Fruit fly (Drosophila melanogaster) whole organism, embryonic: Measurements from ENCODE around the gene Spt6.

ENCODE experiments used
- ATbp ChIP-seq: fragments of 200-800 bp; sonication (Bioruptor generic); optimal IDR thresholded peaks from 2 replicates; lab custom pipeline; 2017; ENCODE audit warnings: missing biosample characterization, mild to moderate bottlenecking, missing genetic modification characterization, missing genetic modification reagents
- Ada2b ChIP-seq: fragments of 200-800 bp; sonication (Bioruptor generic); IDR thresholded peaks from 2 replicates; pipeline ENCODE4 v1.3.6; 2022; ENCODE audit warnings: missing biosample characterization, missing genetic modification characterization
- BtbVII ChIP-seq: fragments of 200-800 bp; sonication (Bioruptor generic); optimal IDR thresholded peaks from 3 replicates; lab custom pipeline; 2017; ENCODE audit warnings: missing biosample characterization, mild to moderate bottlenecking, missing genetic modification characterization
- CG10959 ChIP-seq: fragments of 200-800 bp; sonication (Bioruptor generic); IDR thresholded peaks from 2 replicates; pipeline ENCODE4 v1.3.6; 2022; ENCODE audit warnings: missing biosample characterization, missing genetic modification characterization
- CG12071 ChIP-seq: fragments of 200-800 bp; sonication (Bioruptor generic); optimal IDR thresholded peaks from 3 replicates; lab custom pipeline; 2018; ENCODE audit warnings: missing biosample characterization, mild to moderate bottlenecking, missing genetic modification characterization
- CG13296 ChIP-seq: fragments of 200-800 bp; sonication (Bioruptor generic); optimal IDR thresholded peaks from 3 replicates; lab custom pipeline; 2018; ENCODE audit warnings: missing biosample characterization, mild to moderate bottlenecking, missing genetic modification characterization
- CG14667 ChIP-seq: fragments of 200-800 bp; sonication (Bioruptor generic); IDR thresholded peaks from 2 replicates; pipeline ENCODE4 v1.3.6; 2022; ENCODE audit warnings: missing biosample characterization, missing genetic modification characterization
- CG18011 ChIP-seq: fragments of 200-800 bp; sonication (Bioruptor generic); optimal IDR thresholded peaks from 2 replicates; lab custom pipeline; 2017; ENCODE audit warnings: missing biosample characterization, missing genetic modification characterization, mild to moderate bottlenecking, moderate library complexity, missing genotype
- CG2678 ChIP-seq: fragments of 200-800 bp; sonication (Bioruptor generic); optimal IDR thresholded peaks from 3 replicates; lab custom pipeline; 2019; ENCODE audit warnings: missing biosample characterization, mild to moderate bottlenecking, missing genetic modification characterization, moderate library complexity
- CG3163 ChIP-seq: fragments of 200-800 bp; sonication (Bioruptor generic); optimal IDR thresholded peaks from 3 replicates; lab custom pipeline; 2016; ENCODE audit warnings: missing biosample characterization, missing genetic modification characterization
- CG32767 ChIP-seq: fragments of 200-800 bp; sonication (Bioruptor generic); IDR thresholded peaks from 2 replicates; pipeline ENCODE4 v1.3.6; 2022; ENCODE audit warnings: missing biosample characterization, missing genetic modification characterization
- CG33557 ChIP-seq: fragments of 200-800 bp; sonication (Bioruptor generic); optimal IDR thresholded peaks from 2 replicates; lab custom pipeline; 2019; ENCODE audit warnings: missing biosample characterization, mild to moderate bottlenecking, missing genetic modification characterization, moderate library complexity
- CG3847 ChIP-seq: fragments of 200-800 bp; sonication (Bioruptor generic); IDR thresholded peaks from 2 replicates; pipeline ENCODE4 v1.3.6; 2022; ENCODE audit warnings: missing biosample characterization, missing genetic modification characterization
- CG5245 ChIP-seq: fragments of 200-800 bp; sonication (Bioruptor generic); optimal IDR thresholded peaks from 3 replicates; lab custom pipeline; 2016; ENCODE audit warnings: missing biosample characterization, missing genetic modification characterization
- CG5953 ChIP-seq: fragments of 200-800 bp; sonication (Bioruptor generic); IDR thresholded peaks from 2 replicates; pipeline ENCODE4 v1.3.6; 2022; ENCODE audit warnings: missing biosample characterization, missing genetic modification characterization
- CG7839 ChIP-seq: fragments of 200-800 bp; sonication (Bioruptor generic); optimal IDR thresholded peaks from 3 replicates; lab custom pipeline; 2018; ENCODE audit warnings: missing biosample characterization, mild to moderate bottlenecking, missing genetic modification characterization, moderate library complexity
- CG8924 ChIP-seq: fragments of 200-800 bp; optimal IDR thresholded peaks from 3 replicates; lab custom pipeline; 2019; ENCODE audit warnings: missing biosample characterization, mild to moderate bottlenecking, missing genetic modification characterization, moderate library complexity
- Chrac-16 ChIP-seq: fragments of 200-800 bp; sonication (Bioruptor generic); optimal IDR thresholded peaks from 3 replicates; lab custom pipeline; 2016; ENCODE audit warnings: missing biosample characterization, missing genetic modification characterization
- Deaf1 ChIP-seq: fragments of 200-800 bp; optimal IDR thresholded peaks from 3 replicates; lab custom pipeline; 2019; ENCODE audit warnings: missing biosample characterization, mild to moderate bottlenecking, missing genetic modification characterization, moderate library complexity
- Dref ChIP-seq: fragments of 200-800 bp; sonication (Bioruptor generic); IDR thresholded peaks from 2 replicates; pipeline ENCODE4 v1.3.6; 2022; ENCODE audit warnings: missing biosample characterization, missing genetic modification characterization
- E2f2 ChIP-seq: fragments of 200-800 bp; sonication (Bioruptor generic); IDR thresholded peaks from 2 replicates; pipeline ENCODE4 v1.3.6; 2022; ENCODE audit warnings: missing biosample characterization, missing genetic modification characterization
- Fer1 ChIP-seq: fragments of 200-800 bp; sonication (Bioruptor generic); optimal IDR thresholded peaks from 2 replicates; lab custom pipeline; 2017; ENCODE audit warnings: missing biosample characterization, mild to moderate bottlenecking, missing genetic modification characterization
- HmgD ChIP-seq: fragments of 200-800 bp; sonication (Bioruptor generic); optimal IDR thresholded peaks from 3 replicates; lab custom pipeline; 2016; ENCODE audit warnings: missing biosample characterization, missing genetic modification characterization
- Hr39 ChIP-seq: fragments of >200 bp; optimal IDR thresholded peaks from 2 replicates; lab custom pipeline; 2017
- Lpt ChIP-seq: fragments of >200 bp; optimal IDR thresholded peaks from 2 replicates; lab custom pipeline; 2018; ENCODE audit warnings: missing biosample characterization, missing genetic modification characterization
- NK7.1 ChIP-seq: fragments of 200-800 bp; sonication (Bioruptor generic); optimal IDR thresholded peaks from 3 replicates; lab custom pipeline; 2016; ENCODE audit warnings: missing biosample characterization, missing genetic modification characterization
- Nf-YA ChIP-seq: fragments of 200-800 bp; sonication (Bioruptor generic); IDR thresholded peaks from 2 replicates; pipeline ENCODE4 v1.3.6; 2022; ENCODE audit warnings: missing biosample characterization, missing genetic modification characterization
- Oaz ChIP-seq: fragments of 200-800 bp; sonication (Bioruptor generic); IDR thresholded peaks from 2 replicates; pipeline ENCODE4 v1.3.6; 2022; ENCODE audit warnings: missing biosample characterization, missing genetic modification characterization
- Oli ChIP-seq: fragments of 200-800 bp; sonication (Bioruptor generic); optimal IDR thresholded peaks from 2 replicates; lab custom pipeline; 2018; ENCODE audit warnings: missing biosample characterization, mild to moderate bottlenecking, missing genetic modification characterization, moderate library complexity
- PHDP ChIP-seq: fragments of 200-800 bp; sonication (Bioruptor generic); optimal IDR thresholded peaks from 3 replicates; lab custom pipeline; 2018; ENCODE audit warnings: missing biosample characterization, mild to moderate bottlenecking, missing genetic modification characterization, moderate library complexity
- Scr ChIP-seq: fragments of 200-800 bp; sonication (Bioruptor generic); IDR thresholded peaks from 2 replicates; pipeline ENCODE4 v1.3.6; 2022; ENCODE audit warnings: missing biosample characterization, missing genetic modification characterization; ENCODE audit not compliant: partially characterized antibody
- Side ChIP-seq: fragments of 200-800 bp; sonication (Bioruptor generic); optimal IDR thresholded peaks from 2 replicates; lab custom pipeline; 2016; ENCODE audit warnings: missing biosample characterization, missing genetic modification characterization
- Sry-β ChIP-seq: fragments of 200-800 bp; sonication (Bioruptor generic); optimal IDR thresholded peaks from 2 replicates; lab custom pipeline; 2018; ENCODE audit warnings: missing biosample characterization, mild to moderate bottlenecking, missing genetic modification characterization, moderate library complexity
- TFAM ChIP-seq: fragments of 200-800 bp; sonication (Bioruptor generic); optimal IDR thresholded peaks from 2 replicates; lab custom pipeline; 2017; ENCODE audit warnings: missing biosample characterization, missing genetic modification characterization, inconsistent platforms
- aop ChIP-seq: fragments of 200-800 bp; sonication (Bioruptor generic); IDR thresholded peaks from 2 replicates; pipeline ENCODE4 v1.3.6; 2022; ENCODE audit warnings: missing biosample characterization, missing genetic modification characterization
- ato ChIP-seq: fragments of 200-800 bp; sonication (Bioruptor generic); IDR thresholded peaks from 2 replicates; pipeline ENCODE4 v1.3.6; 2022; ENCODE audit warnings: missing biosample characterization, missing genetic modification characterization; ENCODE audit not compliant: partially characterized antibody
- bcd ChIP-seq: fragments of 200-800 bp; sonication (Bioruptor generic); optimal IDR thresholded peaks from 2 replicates; lab custom pipeline; 2017; ENCODE audit warnings: missing biosample characterization, mild to moderate bottlenecking, missing genetic modification characterization
- br ChIP-seq: fragments of >200 bp; optimal IDR thresholded peaks from 2 replicates; lab custom pipeline; 2017
- eve ChIP-seq, 2 experiments: fragments of >200 bp; optimal IDR thresholded peaks; 2 replicates each; lab custom pipeline; 2017; ENCODE audit warnings: missing biosample characterization in 2 of 2, missing genetic modification characterization in 2 of 2
- hbn ChIP-seq: fragments of 200-800 bp; sonication (Bioruptor generic); IDR thresholded peaks from 2 replicates; pipeline ENCODE4 v1.3.6; 2022; ENCODE audit warnings: missing biosample characterization, missing genetic modification characterization; ENCODE audit not compliant: partially characterized antibody
- jing ChIP-seq: fragments of 200-800 bp; sonication (Bioruptor generic); optimal IDR thresholded peaks from 2 replicates; lab custom pipeline; 2018; ENCODE audit warnings: missing biosample characterization, mild to moderate bottlenecking, missing genetic modification characterization
- jumu ChIP-seq: fragments of 200-800 bp; sonication (Bioruptor generic); optimal IDR thresholded peaks from 3 replicates; lab custom pipeline; 2016; ENCODE audit warnings: missing biosample characterization, missing genetic modification characterization
- lilli ChIP-seq: fragments of 200-800 bp; sonication (Bioruptor generic); optimal IDR thresholded peaks from 3 replicates; lab custom pipeline; 2016; ENCODE audit warnings: missing biosample characterization, missing genetic modification characterization
- lmd ChIP-seq: fragments of 200-800 bp; sonication (Bioruptor generic); IDR thresholded peaks from 2 replicates; pipeline ENCODE4 v1.3.6; 2022; ENCODE audit warnings: missing biosample characterization, missing genetic modification characterization
- peb ChIP-seq: fragments of 200-800 bp; sonication (Bioruptor generic); IDR thresholded peaks from 2 replicates; pipeline ENCODE4 v1.3.6; 2022; ENCODE audit warnings: missing biosample characterization, missing genetic modification characterization
- pnt ChIP-seq: fragments of 200-800 bp; sonication (Bioruptor generic); optimal IDR thresholded peaks from 3 replicates; lab custom pipeline; 2016; ENCODE audit warnings: missing biosample characterization, missing genetic modification characterization
- rib ChIP-seq: fragments of 200-800 bp; sonication (Bioruptor generic); IDR thresholded peaks from 2 replicates; pipeline ENCODE4 v1.3.6; 2022; ENCODE audit warnings: missing biosample characterization, missing genetic modification characterization
- sens-2 ChIP-seq: fragments of 200-800 bp; sonication (Bioruptor generic); IDR thresholded peaks from 2 replicates; pipeline ENCODE4 v1.3.6; 2022; ENCODE audit warnings: missing biosample characterization, missing genetic modification characterization
- sob ChIP-seq: fragments of 200-800 bp; sonication (Bioruptor generic); IDR thresholded peaks from 2 replicates; pipeline ENCODE4 v1.3.6; 2022; ENCODE audit warnings: missing biosample characterization, missing genetic modification characterization
- stwl ChIP-seq: fragments of 200-800 bp; sonication (Bioruptor generic); optimal IDR thresholded peaks from 3 replicates; lab custom pipeline; 2018; ENCODE audit warnings: missing biosample characterization, mild to moderate bottlenecking, missing genetic modification characterization, moderate library complexity
- tna ChIP-seq: fragments of 200-800 bp; sonication (Bioruptor generic); IDR thresholded peaks from 2 replicates; pipeline ENCODE4 v1.3.6; 2022; ENCODE audit warnings: missing biosample characterization, missing genetic modification characterization; ENCODE audit not compliant: partially characterized antibody
- unc-4 ChIP-seq: fragments of 200-800 bp; sonication (Bioruptor generic); IDR thresholded peaks from 2 replicates; pipeline ENCODE4 v1.3.6; 2022; ENCODE audit warnings: missing biosample characterization, missing genetic modification characterization; ENCODE audit not compliant: partially characterized antibody

Gene Spt6

DNA sequence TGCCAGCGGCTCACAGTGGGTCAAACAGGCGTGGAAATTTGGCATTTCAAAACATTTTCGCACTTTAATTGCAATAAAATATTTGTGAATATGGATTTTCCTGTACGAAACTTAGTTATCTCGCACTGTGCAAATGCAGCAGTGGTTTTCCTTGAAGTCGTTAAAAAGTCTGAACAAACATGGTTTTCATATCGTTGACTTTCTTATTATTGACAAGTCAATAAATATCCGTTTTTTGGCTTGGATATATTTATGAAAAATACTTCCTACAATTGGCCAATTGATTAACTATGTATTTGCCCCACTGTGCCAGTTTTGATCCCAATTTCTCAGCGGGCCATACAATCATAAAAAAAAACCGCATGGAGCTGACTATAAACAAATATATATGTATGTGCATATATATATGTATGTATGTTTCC lies 2.1 kb upstream of the Spt6 start (continued):
- peak; percentile 96 for TF ChIP-seq lilli (GFP tag; lab: Kevin White, UChicago)
- peak; percentile 90 for TF ChIP-seq CG10959
- peak; percentile 82 for TF ChIP-seq CG3163 (GFP tag; lab: Kevin White, UChicago)
- TF ChIP-seq jing, result peak; percentile 96
- TF ChIP-seq CG32767 (GFP tag; lab: Robert Waterston, UW), result peak; percentile 96
- TF ChIP-seq E2f2, result peak; percentile 84
- TF ChIP-seq pnt (GFP tag; lab: Kevin White, UChicago), result peak; percentile 97
- TF ChIP-seq Chrac-16 (GFP tag; lab: Kevin White, UChicago), result peak; percentile 94
- TF ChIP-seq Lpt (GFP tag; lab: Kevin White, UChicago), result no peak
- peak; percentile 88 for TF ChIP-seq sob
- TF ChIP-seq Fer1, result peak; percentile 94
- TF ChIP-seq bcd (GFP tag; lab: Kevin White, UChicago), result peak; percentile 96
- peak; percentile 95 for TF ChIP-seq lmd (GFP tag; lab: Robert Waterston, UW)
- peak; percentile 71; the same call in 1 of the 2 replicates for TF ChIP-seq aop
- peak; percentile 76 for TF ChIP-seq Deaf1
- 0 out of 2 replicates have a peak, but pooled peaks have one; percentile 33 for TF ChIP-seq Scr (GFP tag; lab: Robert Waterston, UW)
- TF ChIP-seq hbn (GFP tag; lab: Robert Waterston, UW), result no peak
- TF ChIP-seq CG3847 (GFP tag; lab: Robert Waterston, UW), result peak; percentile 91
- TF ChIP-seq eve (GFP tag; optimal IDR thresholded peaks at IDR 0.05; lab: Kevin White, UChicago), result no peak
- peak; percentile 93 for TF ChIP-seq CG12071 (GFP tag; lab: Kevin White, UChicago)
- TF ChIP-seq jumu (GFP tag; lab: Kevin White, UChicago), result peak; percentile 96
- TF ChIP-seq sens-2 (GFP tag; lab: Robert Waterston, UW), result peak; percentile 90
- TF ChIP-seq tna (GFP tag; lab: Robert Waterston, UW), result no peak
- peak; percentile 87 for TF ChIP-seq CG14667
- TF ChIP-seq unc-4 (GFP tag; lab: Robert Waterston, UW), result no peak
- TF ChIP-seq CG2678 (tag; lab: Kevin White, UChicago), result peak; percentile 97
- TF ChIP-seq CG5245 (GFP tag; lab: Kevin White, UChicago), result peak; percentile 94
- peak; percentile 94 for TF ChIP-seq BtbVII
- peak; percentile 96 for TF ChIP-seq PHDP (tag; lab: Kevin White, UChicago)
- TF ChIP-seq CG7839 (tag; lab: Kevin White, UChicago), result peak; percentile 97
- TF ChIP-seq stwl (tag; lab: Kevin White, UChicago), result peak; percentile 39
- peak; percentile 90 for TF ChIP-seq NK7.1 (GFP tag; lab: Kevin White, UChicago)
- TF ChIP-seq rib (GFP tag; lab: Robert Waterston, UW), result peak; percentile 82
- TF ChIP-seq Oaz (GFP tag; lab: Robert Waterston, UW), result peak; percentile 91
- TF ChIP-seq ATbp, result peak; percentile 96
- peak; percentile 65 for TF ChIP-seq CG33557 (GFP tag; lab: Kevin White, UChicago)
- peak; percentile 93 for TF ChIP-seq Ada2b (GFP tag; lab: Robert Waterston, UW)
- peak; percentile 89 for TF ChIP-seq CG5953
- TF ChIP-seq Hr39, result no peak
- TF ChIP-seq Dref, result 0 out of 2 replicates have a peak, but pooled peaks have one; percentile 23
- TF ChIP-seq Oli (tag; lab: Kevin White, UChicago), result peak; percentile 99
- no peak for TF ChIP-seq ato (GFP tag; lab: Robert Waterston, UW)
- TF ChIP-seq br (lab: Kevin White, UChicago), result no peak
- peak; percentile 82 for TF ChIP-seq CG18011 (GFP tag; lab: Kevin White, UChicago)
- peak; percentile 62 for TF ChIP-seq Sry-β (GFP tag; lab: Kevin White, UChicago)
- TF ChIP-seq CG8924 (tag; lab: Kevin White, UChicago), result peak; percentile 97
- TF ChIP-seq CG13296 (GFP tag; lab: Kevin White, UChicago), result peak; percentile 95
- TF ChIP-seq peb (GFP tag; lab: Robert Waterston, UW), result peak; percentile 87
- TF ChIP-seq HmgD, result peak; percentile 91
- TF ChIP-seq TFAM, result peak; percentile 83
- peak; percentile 93 for TF ChIP-seq Side (GFP tag; lab: Kevin White, UChicago)
- peak; percentile 92 for TF ChIP-seq Nf-YA
